Fruit fly (Drosophila melanogaster): Measurements from ENCODE around the gene D19A.
"Not testable (repeated sequence)": the region's sequence is repeated elsewhere in the genome, so short reads cannot be mapped to it uniquely, and the experiment has no call there.

D19A gene

DNA sequence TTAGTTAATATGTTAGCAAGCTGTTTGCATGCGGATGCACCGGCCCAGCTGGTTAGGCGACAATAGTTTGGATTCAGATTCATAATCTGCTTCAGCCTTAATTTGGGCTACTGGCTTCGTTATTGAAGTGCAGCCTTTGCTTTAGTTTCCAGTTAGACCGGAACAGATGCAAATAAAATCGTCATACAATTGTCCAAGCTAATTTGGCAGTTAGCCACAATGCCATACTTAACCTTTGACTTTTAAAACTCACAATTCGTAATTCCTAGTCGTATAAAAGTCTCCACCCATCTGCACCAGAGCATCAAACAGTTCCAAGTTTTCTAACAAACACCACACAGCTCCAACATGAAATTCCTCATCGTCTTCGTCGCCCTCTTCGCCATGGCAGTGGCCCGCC is 42.5 kb downstream of the D19A start, which contains the start of gene Lcp65Ab2:
Gene Lcp65Ab2 (plus strand): TSS at position 301 of the 400 bp plus-strand sequence.
- TF ChIP-seq CG13204 (GFP tag; optimal IDR thresholded peaks at IDR 0.05); CG34367 (tag; optimal IDR thresholded peaks at IDR 0.05); Ets98B (GFP tag; IDR thresholded peaks at IDR 0.05): not testable (repeated sequence)

dm6 chr3L:6144769-6145220 is 44.1 kb downstream of the D19A start, which contains the start of gene Lcp65Ac:
Gene Lcp65Ac, plus strand, starts transcription at chr3L:6144819.
- TF ChIP-seq CG15710 (tag; optimal IDR thresholded peaks at IDR 0.05) = no peak
- no peak for TF ChIP-seq D1 (tag; optimal IDR thresholded peaks at IDR 0.05)
- TF ChIP-seq CG13204 (GFP tag; optimal IDR thresholded peaks at IDR 0.05) = no peak

DNA sequence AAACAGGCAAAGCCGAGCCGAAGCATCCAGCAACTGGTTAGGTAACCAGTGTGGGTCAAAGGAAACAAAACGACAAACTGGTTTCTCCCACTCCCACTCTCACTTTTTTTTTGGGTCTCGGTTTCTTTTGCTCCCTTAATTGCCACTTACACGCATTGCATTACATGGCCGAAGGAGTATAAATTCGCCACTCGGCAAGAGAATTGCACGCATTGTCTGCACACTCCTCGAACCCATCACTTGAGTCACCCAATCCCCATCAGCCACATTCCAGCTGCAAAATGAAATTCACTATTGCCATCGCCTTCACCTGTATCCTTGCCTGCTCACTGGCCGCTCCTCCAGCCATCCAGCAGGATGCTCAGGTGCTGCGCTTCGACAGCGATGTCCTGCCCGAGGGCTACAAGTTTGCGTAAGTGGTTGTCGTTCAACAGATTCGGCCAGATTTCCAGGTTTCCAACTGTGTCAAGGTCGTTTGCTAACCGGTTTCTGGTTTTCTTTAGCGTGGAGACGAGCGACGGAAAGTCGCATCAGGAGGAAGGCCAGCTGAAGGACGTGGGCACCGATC is 45.7 kb downstream of the D19A start, which contains the start of gene Lcp65Ad:
Gene Lcp65Ad (plus strand): TSS at position 208 of the 568 bp plus-strand sequence.
- TF ChIP-seq CG8301 (tag; optimal IDR thresholded peaks at IDR 0.05) (no peak), CG10348 (GFP tag; IDR thresholded peaks at IDR 0.05) (no peak), CG4496 (GFP tag; IDR thresholded peaks at IDR 0.05) (no peak), CG13204 (GFP tag; optimal IDR thresholded peaks at IDR 0.05) (no peak), Ets98B (GFP tag; IDR thresholded peaks at IDR 0.05) (no peak), rn (GFP tag; IDR thresholded peaks at IDR 0.05) (no peak), fd96Ca (GFP tag; IDR thresholded peaks at IDR 0.05) (no peak), EcR (GFP tag; optimal IDR thresholded peaks at IDR 0.05) (peak; percentile 36)

DNA sequence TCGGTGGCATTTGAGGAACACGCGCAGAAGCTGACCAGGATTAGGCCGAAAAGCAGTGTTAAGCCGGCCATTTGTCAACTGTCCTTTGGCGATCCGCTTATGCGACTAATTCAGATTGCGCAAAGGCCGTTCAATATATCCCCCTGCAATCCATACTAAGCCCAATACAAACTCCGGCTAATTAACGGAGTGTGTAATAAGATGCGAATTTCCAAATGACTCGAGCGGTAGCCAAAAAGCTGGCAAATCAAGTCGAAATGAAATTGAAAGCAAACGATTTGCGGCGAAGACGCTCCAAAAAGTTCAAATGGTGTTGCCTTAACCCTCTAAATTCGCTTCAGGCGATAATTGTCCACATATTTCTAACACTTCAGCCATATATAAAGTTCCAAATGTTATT is 46.6 kb downstream of the D19A start, which contains the start of gene Cpr65Aw:
Gene Cpr65Aw (minus strand): TSS at position 101 of the 400 bp plus-strand sequence.
- TF ChIP-seq CG32121 (GFP tag; IDR thresholded peaks at IDR 0.05) (no peak), Snoo (tag; optimal IDR thresholded peaks at IDR 0.05) (no peak), CG4496 (GFP tag; IDR thresholded peaks at IDR 0.05) (no peak), CG34367 (tag; optimal IDR thresholded peaks at IDR 0.05) (no peak), rn (GFP tag; IDR thresholded peaks at IDR 0.05) (no peak), CG17806 (tag; optimal IDR thresholded peaks at IDR 0.05) (no peak), Pif1A (GFP tag; optimal IDR thresholded peaks at IDR 0.05) (no peak), CG15710 (tag; optimal IDR thresholded peaks at IDR 0.05) (no peak), gl (tag; optimal IDR thresholded peaks at IDR 0.05) (no peak)

DNA sequence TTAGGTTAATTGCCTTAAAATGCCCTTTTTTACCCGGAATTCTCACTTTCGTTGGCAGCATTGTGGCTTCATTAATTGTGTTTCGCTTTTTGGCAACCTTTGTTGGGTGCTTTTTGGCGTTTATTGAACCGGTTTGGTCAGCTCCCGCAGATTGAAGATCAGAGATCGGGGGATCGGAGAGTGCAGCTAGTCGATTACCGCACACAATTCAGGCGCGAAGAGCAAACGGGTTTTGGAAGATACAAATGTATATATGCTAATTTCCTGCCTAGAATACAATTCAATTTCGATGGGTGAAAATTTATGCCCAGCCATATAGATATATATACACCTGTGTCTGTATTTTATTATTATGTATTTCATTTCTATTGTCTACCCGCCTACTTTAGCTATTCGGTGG is 47.4 kb downstream of the D19A start:
- TF ChIP-seq Ets98B (GFP tag; IDR thresholded peaks at IDR 0.05) = no peak
- TF ChIP-seq EcR (GFP tag; optimal IDR thresholded peaks at IDR 0.05) = peak; percentile 59
- no peak for TF ChIP-seq CG13204 (GFP tag; optimal IDR thresholded peaks at IDR 0.05)
- no peak for TF ChIP-seq CG9948 (tag; optimal IDR thresholded peaks at IDR 0.05)
- no peak for TF ChIP-seq Snoo (tag; optimal IDR thresholded peaks at IDR 0.05)
- no peak for TF ChIP-seq gl (tag; optimal IDR thresholded peaks at IDR 0.05)
- TF ChIP-seq CG8301 (tag; optimal IDR thresholded peaks at IDR 0.05) = no peak
- TF ChIP-seq CG8159 (tag; optimal IDR thresholded peaks at IDR 0.05) = no peak
- TF ChIP-seq CG17806 (tag; optimal IDR thresholded peaks at IDR 0.05) = no peak

DNA sequence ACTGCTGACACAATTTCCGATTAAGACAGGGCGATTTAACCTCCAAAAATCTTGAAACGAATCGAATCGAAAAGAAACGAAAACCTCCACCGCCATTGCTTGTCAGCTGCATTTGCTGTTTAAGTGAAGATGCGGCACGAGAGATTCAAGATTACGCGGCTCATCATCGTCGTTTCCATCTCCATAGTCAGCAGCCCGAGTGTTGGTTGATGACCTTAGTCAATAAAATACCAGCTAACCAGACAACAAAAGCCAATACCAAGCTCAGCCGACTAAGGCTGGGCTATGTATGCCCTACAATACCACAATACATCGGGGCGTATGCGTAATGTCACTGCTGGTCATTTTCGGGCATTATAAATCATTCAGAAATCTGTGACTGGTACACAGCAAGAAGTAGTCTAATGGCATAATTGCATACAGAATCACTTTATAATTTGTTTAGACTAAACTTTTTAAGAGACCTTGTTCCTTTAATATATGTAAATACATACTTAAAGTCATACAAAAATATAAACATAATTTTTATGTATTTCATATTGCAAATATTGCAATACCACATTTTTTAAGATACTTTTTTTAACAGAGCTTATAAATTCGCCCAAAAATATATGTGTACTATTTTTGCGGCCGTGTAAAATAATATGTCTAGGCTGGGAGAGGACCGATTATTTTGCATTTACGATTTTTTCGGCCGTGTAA is 48.0 kb downstream of the D19A start:
- TF ChIP-seq CG10348 (GFP tag; IDR thresholded peaks at IDR 0.05) (no peak), EcR (GFP tag; optimal IDR thresholded peaks at IDR 0.05) (peak; percentile 69), CG8159 (tag; optimal IDR thresholded peaks at IDR 0.05) (peak; percentile 8)

DNA sequence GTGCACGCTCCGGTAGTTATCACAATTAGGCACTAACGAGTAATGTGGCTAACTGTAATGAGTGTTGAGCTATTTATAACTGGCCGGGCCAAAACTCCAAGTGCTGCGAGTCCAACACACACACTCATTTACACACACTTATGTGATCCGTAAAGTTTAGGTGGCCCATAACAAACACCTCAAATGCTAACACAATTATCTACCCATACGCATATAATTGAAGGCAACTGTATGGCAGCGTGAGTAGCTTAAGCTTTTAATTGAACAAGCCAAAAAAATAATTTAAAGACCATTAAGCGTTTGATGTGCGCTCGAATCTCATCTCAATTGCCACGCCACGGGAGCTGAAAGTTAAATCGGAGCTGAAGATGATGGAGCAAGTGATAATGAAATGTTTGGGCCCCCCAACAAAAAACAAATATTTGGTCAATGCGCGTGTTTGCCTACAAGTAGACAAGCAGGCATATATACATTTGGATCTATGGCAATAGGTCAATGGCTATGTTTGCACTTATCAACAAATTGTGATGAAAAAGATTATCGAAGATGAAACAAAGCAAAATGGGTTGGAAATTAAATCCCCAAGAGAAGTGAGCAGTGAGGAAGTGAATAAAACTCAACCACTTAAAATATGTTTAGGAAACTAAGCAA is 48.9 kb downstream of the D19A start, which contains the start of gene Cpr65Av:
Gene Cpr65Av (minus strand): TSS at position 51 of the 651 bp plus-strand sequence.
- no peak for TF ChIP-seq CG8159 (tag; optimal IDR thresholded peaks at IDR 0.05)

DNA sequence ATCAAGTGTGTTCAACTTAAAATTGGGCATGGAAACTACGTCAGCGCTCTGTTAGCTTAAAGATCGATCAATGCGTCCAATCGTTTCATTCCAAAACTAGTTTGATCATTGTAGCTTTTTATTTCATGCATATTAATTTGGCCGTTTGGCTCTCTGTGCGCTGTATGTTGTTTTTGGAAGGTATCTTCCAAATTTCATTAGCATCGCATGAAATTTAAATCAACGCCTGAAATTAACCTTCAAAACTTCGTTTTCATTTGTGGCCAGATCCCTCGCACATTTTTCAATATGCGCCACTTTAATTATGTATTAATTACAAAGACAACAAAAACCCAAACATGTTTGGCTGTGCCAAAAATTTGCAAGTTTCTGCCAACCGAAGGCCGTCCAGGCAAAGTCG is 50.3 kb downstream of the D19A start:
- TF ChIP-seq EcR (GFP tag; optimal IDR thresholded peaks at IDR 0.05) = no peak
- no peak for TF ChIP-seq CG8301 (tag; optimal IDR thresholded peaks at IDR 0.05)
- TF ChIP-seq CG8159 (tag; optimal IDR thresholded peaks at IDR 0.05) = no peak
- TF ChIP-seq CG34367 (tag; optimal IDR thresholded peaks at IDR 0.05) = no peak
- no peak for TF ChIP-seq Ets98B (GFP tag; IDR thresholded peaks at IDR 0.05)
- no peak for TF ChIP-seq CG14655 (GFP tag; optimal IDR thresholded peaks at IDR 0.05)
- TF ChIP-seq CG9948 (tag; optimal IDR thresholded peaks at IDR 0.05) = no peak
- no peak for TF ChIP-seq Pif1A (GFP tag; optimal IDR thresholded peaks at IDR 0.05)
- TF ChIP-seq rn (GFP tag; IDR thresholded peaks at IDR 0.05) = no peak
- no peak for TF ChIP-seq CG4496 (GFP tag; IDR thresholded peaks at IDR 0.05)
- TF ChIP-seq CG13204 (GFP tag; optimal IDR thresholded peaks at IDR 0.05) = no peak
- TF ChIP-seq CG12605 (GFP tag; IDR thresholded peaks at IDR 0.05) = no peak
- no peak for TF ChIP-seq gl (tag; optimal IDR thresholded peaks at IDR 0.05)
- TF ChIP-seq D1 (tag; optimal IDR thresholded peaks at IDR 0.05) = no peak
- no peak for TF ChIP-seq CG10348 (GFP tag; IDR thresholded peaks at IDR 0.05)
- TF ChIP-seq CG32121 (GFP tag; IDR thresholded peaks at IDR 0.05) = no peak
